Worm (Caenorhabditis elegans): ENCODE data around the gene pdha-1.

DNA sequence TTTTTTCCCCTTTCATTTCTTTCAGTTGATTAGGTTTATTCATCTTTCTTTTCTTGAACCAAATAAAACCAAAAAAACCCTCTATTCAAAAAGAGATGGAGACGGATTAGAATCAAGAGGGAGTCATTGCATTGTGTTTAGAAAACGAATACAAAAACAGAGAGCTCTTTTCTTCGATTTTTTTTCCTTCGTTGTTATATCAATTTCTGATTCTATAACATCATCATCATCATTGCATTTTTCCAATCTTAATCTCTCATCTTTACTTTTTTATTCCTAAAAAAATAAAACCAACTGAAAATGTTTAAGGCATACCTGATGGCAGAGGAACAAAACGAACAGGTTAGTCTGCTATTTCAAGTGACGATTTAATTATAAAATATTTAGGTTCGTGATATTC is 7.3 kb upstream of the pdha-1 start, which contains the start of gene T05H10.8:
- TF ChIP-seq nhr-12 (tag; optimal IDR thresholded peaks at IDR 0.05) (no peak), unc-120 (tag; optimal IDR thresholded peaks at IDR 0.05; ENCODE audit: poor library complexity, severe bottlenecking) (no peak), elt-3 (tag; optimal IDR thresholded peaks at IDR 0.05) (no peak), unc-39 (tag; optimal IDR thresholded peaks at IDR 0.05) (no peak), mep-1 (tag; optimal IDR thresholded peaks at IDR 0.05) (no peak), unc-62 (GFP tag; optimal IDR thresholded peaks at IDR 0.05) (no peak), ham-2 (GFP tag; optimal IDR thresholded peaks at IDR 0.05) (no peak), nhr-28 (tag; optimal IDR thresholded peaks at IDR 0.05) (no peak), nhr-237 (tag; optimal IDR thresholded peaks at IDR 0.05) (no peak), nhr-76 (tag; optimal IDR thresholded peaks at IDR 0.05) (no peak)

All from whole organism, mixed stage, embryonic.